Worm (Caenorhabditis elegans): ENCODE data around the gene vps-35.
A peak's percentile ranks its signal among the peaks of the same experiment; 100 is the strongest.

The vps-35 gene

ce11 chrII:5931904-5932764, 24.5 kb downstream of the vps-35 start (continued):
- no peak for TF ChIP-seq F55B11.4 (tag; optimal IDR thresholded peaks at IDR 0.05; ENCODE audit: borderline replicate concordance, insufficient read depth)
- TF ChIP-seq ekl-4 (GFP tag; IDR thresholded peaks at IDR 0.05) = no peak
- no peak for TF ChIP-seq ztf-28 (GFP tag; IDR thresholded peaks at IDR 0.05)
- TF ChIP-seq B0019.2 (GFP tag; conservative IDR thresholded peaks at IDR 0.05) = no peak
- TF ChIP-seq nhr-80 (tag; optimal IDR thresholded peaks at IDR 0.05) = peak; percentile 60
- no peak for TF ChIP-seq Y95B8A.8 (GFP tag; IDR thresholded peaks at IDR 0.05)
- no peak for TF ChIP-seq gei-17 (GFP tag; optimal IDR thresholded peaks at IDR 0.05)
- no peak for TF ChIP-seq lin-35 (GFP tag; optimal IDR thresholded peaks at IDR 0.05)
- no peak for TF ChIP-seq nfyb-1 (GFP tag; IDR thresholded peaks at IDR 0.05)
- TF ChIP-seq ccch-3 (GFP tag; optimal IDR thresholded peaks at IDR 0.05) = no peak
- TF ChIP-seq mel-28 (tag; optimal IDR thresholded peaks at IDR 0.05; ENCODE audit: borderline replicate concordance) = no peak
- TF ChIP-seq nhr-90 (tag; optimal IDR thresholded peaks at IDR 0.05) = no peak
- no peak for TF ChIP-seq mcd-1 (GFP tag; IDR thresholded peaks at IDR 0.05)
- no peak for TF ChIP-seq hmg-1.2 (GFP tag; IDR thresholded peaks at IDR 0.05)
- TF ChIP-seq cebp-1 (GFP tag; IDR thresholded peaks at IDR 0.05) = no peak
- TF ChIP-seq cebp-1 (tag; optimal IDR thresholded peaks at IDR 0.05) = peak; percentile 25
- no peak for TF ChIP-seq nfya-2 (GFP tag; IDR thresholded peaks at IDR 0.05)
- TF ChIP-seq ZK185.1 (tag; optimal IDR thresholded peaks at IDR 0.05; ENCODE audit: poor library complexity, severe bottlenecking) = no peak
- TF ChIP-seq F57A8.1 (GFP tag; optimal IDR thresholded peaks at IDR 0.05) = no peak
- TF ChIP-seq mxl-1 (tag; optimal IDR thresholded peaks at IDR 0.05) = no peak
- no peak for TF ChIP-seq unc-130 (GFP tag; optimal IDR thresholded peaks at IDR 0.05)
- no peak for TF ChIP-seq F37B4.10 (GFP tag; IDR thresholded peaks at IDR 0.05)
- TF ChIP-seq let-607 (tag; optimal IDR thresholded peaks at IDR 0.05) = peak in 1 of 2 experiments; percentile 21

ce11 chrII:5933133-5933532, 25.5 kb downstream of the vps-35 start:
- TF ChIP-seq ceh-58 (GFP tag; IDR thresholded peaks at IDR 0.05) (no peak), chd-7 (tag; optimal IDR thresholded peaks at IDR 0.05) (peak; percentile 12), mcd-1 (GFP tag; IDR thresholded peaks at IDR 0.05) (no peak), ceh-100 (GFP tag; IDR thresholded peaks at IDR 0.05) (no peak), F33H1.4 (GFP tag; IDR thresholded peaks at IDR 0.05) (no peak), hlh-12 (tag; optimal IDR thresholded peaks at IDR 0.05) (no peak), K12H6.12 (tag; optimal IDR thresholded peaks at IDR 0.05) (no peak), F10E7.11 (tag; optimal IDR thresholded peaks at IDR 0.05) (no peak), ama-1 (optimal IDR thresholded peaks at IDR 0.05) (no peak), ama-1 (GFP tag; optimal IDR thresholded peaks at IDR 0.05) (no peak), attf-5 (GFP tag; optimal IDR thresholded peaks at IDR 0.05) (no peak), dox-1 (GFP tag; IDR thresholded peaks at IDR 0.05) (0 out of 2 replicates have a peak, but pooled peaks have one; percentile 6), xnd-1 (tag; optimal IDR thresholded peaks at IDR 0.05) (no peak), unc-130 (GFP tag; optimal IDR thresholded peaks at IDR 0.05) (no peak), F37B4.10 (GFP tag; IDR thresholded peaks at IDR 0.05) (no peak), F57C9.4 (tag; optimal IDR thresholded peaks at IDR 0.05) (no peak), tlf-1 (GFP tag; optimal IDR thresholded peaks at IDR 0.05) (no peak), somi-1 (GFP tag; optimal IDR thresholded peaks at IDR 0.05) (no peak)

All from whole organism, young adult.